Fruit fly (Drosophila melanogaster): Measurements from ENCODE around the gene CG14785.

CG14785 gene

dm6 chrX:1482840-1483518 is 26.1 kb upstream of the CG14785 start, which contains the start of the genes sta and inc (continued):
- TF ChIP-seq vvl (GFP tag; IDR thresholded peaks at IDR 0.05) = peak; percentile 66
- peak; percentile 12 to 67 for TF ChIP-seq dpn (GFP tag; optimal IDR thresholded peaks at IDR 0.05)
- peak; percentile 10 for TF ChIP-seq CG8359 (GFP tag; optimal IDR thresholded peaks at IDR 0.05; ENCODE audit: borderline replicate concordance)
- no peak for TF ChIP-seq CG14965 (GFP tag; optimal IDR thresholded peaks at IDR 0.05; ENCODE audit: borderline replicate concordance)
- TF ChIP-seq CG34422 (GFP tag; IDR thresholded peaks at IDR 0.05) = peak; percentile 80; the same call in 2 of the 3 replicates
- peak; percentile 15 for TF ChIP-seq Chrac-16 (GFP tag; optimal IDR thresholded peaks at IDR 0.05)
- TF ChIP-seq CG32767 (GFP tag; IDR thresholded peaks at IDR 0.05) = 0 out of 2 replicates have a peak, but pooled peaks have one; percentile 40
- TF ChIP-seq CG10543 (GFP tag; optimal IDR thresholded peaks at IDR 0.05) = peak; percentile 82
- no peak for TF ChIP-seq corto (GFP tag; optimal IDR thresholded peaks at IDR 0.05)
- 0 out of 3 replicates have a peak, but pooled peaks have one; percentile 16 for TF ChIP-seq CG2199 (GFP tag; IDR thresholded peaks at IDR 0.05)
- no peak for TF ChIP-seq CG12744 (GFP tag; optimal IDR thresholded peaks at IDR 0.05)
- no peak for TF ChIP-seq hb (GFP tag; IDR thresholded peaks at IDR 0.05; ENCODE audit: partially characterized antibody)
- no peak; the same call in 2 of the 3 replicates for TF ChIP-seq B-H1 (GFP tag; IDR thresholded peaks at IDR 0.05)
- TF ChIP-seq wdn (GFP tag; IDR thresholded peaks at IDR 0.05) = peak; percentile 33; the same call in 1 of the 2 replicates
- TF ChIP-seq CG9932 (GFP tag; IDR thresholded peaks at IDR 0.05) = peak; percentile 53; the same call in 1 of the 2 replicates
- TF ChIP-seq gcm2 (GFP tag; optimal IDR thresholded peaks at IDR 0.05) = no peak
- no peak for TF ChIP-seq bab2 (GFP tag; optimal IDR thresholded peaks at IDR 0.05)
- peak; percentile 58 for TF ChIP-seq CG5245 (GFP tag; optimal IDR thresholded peaks at IDR 0.05)
- TF ChIP-seq E2f1 (GFP tag; IDR thresholded peaks at IDR 0.05) = peak; percentile 42; the same call in 1 of the 2 replicates
- peak; percentile 50 for TF ChIP-seq CG5180 (GFP tag; optimal IDR thresholded peaks at IDR 0.05)
- 0 out of 3 replicates have a peak, but pooled peaks have one; percentile 8 for TF ChIP-seq sr (GFP tag; IDR thresholded peaks at IDR 0.05)
- TF ChIP-seq CkIIα-i1 (GFP tag; IDR thresholded peaks at IDR 0.05) = no peak
- peak; percentile 78 for TF ChIP-seq sob (GFP tag; IDR thresholded peaks at IDR 0.05)
- peak; percentile 81 for TF ChIP-seq B-H2 (GFP tag; optimal IDR thresholded peaks at IDR 0.05)
- no peak for TF ChIP-seq CG6689 (GFP tag; IDR thresholded peaks at IDR 0.05)
- TF ChIP-seq Sin3A (optimal IDR thresholded peaks at IDR 0.05) = peak; percentile 39
- TF ChIP-seq CG13775 (GFP tag; optimal IDR thresholded peaks at IDR 0.05) = peak; percentile 47
- TF ChIP-seq CG2712 (tag; optimal IDR thresholded peaks at IDR 0.05) = peak; percentile 69
- TF ChIP-seq HLH3B (GFP tag; IDR thresholded peaks at IDR 0.05) = peak; percentile 31; the same call in 1 of the 2 replicates
- peak; percentile 40 for TF ChIP-seq fu2 (GFP tag; optimal IDR thresholded peaks at IDR 0.05)
- TF ChIP-seq danr (GFP tag; IDR thresholded peaks at IDR 0.05) = no peak
- no peak for TF ChIP-seq CG4404 (GFP tag; IDR thresholded peaks at IDR 0.05)
- peak; percentile 99 for TF ChIP-seq CG9797 (GFP tag; optimal IDR thresholded peaks at IDR 0.05)
- TF ChIP-seq Side (GFP tag; optimal IDR thresholded peaks at IDR 0.05) = peak; percentile 84
- peak; percentile 92 for TF ChIP-seq Hmr (GFP tag; optimal IDR thresholded peaks at IDR 0.05)
- peak; percentile 72 for TF ChIP-seq unc-4 (GFP tag; IDR thresholded peaks at IDR 0.05; ENCODE audit: partially characterized antibody)
- no peak for TF ChIP-seq Tbp (GFP tag; optimal IDR thresholded peaks at IDR 0.05)
- no peak for TF ChIP-seq fru (optimal IDR thresholded peaks at IDR 0.05)
- peak; percentile 67 for TF ChIP-seq gcm (GFP tag; optimal IDR thresholded peaks at IDR 0.05)
- TF ChIP-seq Dip2 (GFP tag; IDR thresholded peaks at IDR 0.05) = no peak
- peak; percentile 0 for TF ChIP-seq kay (GFP tag; optimal IDR thresholded peaks at IDR 0.05)
- peak; percentile 67 for TF ChIP-seq Hey (tag; optimal IDR thresholded peaks at IDR 0.05)
- peak; percentile 20 for TF ChIP-seq CG17802 (tag; optimal IDR thresholded peaks at IDR 0.05)
- TF ChIP-seq CG6765 (GFP tag; optimal IDR thresholded peaks at IDR 0.05) = peak; percentile 86
- TF ChIP-seq CG8089 (GFP tag; optimal IDR thresholded peaks at IDR 0.05) = peak; percentile 45
- peak; percentile 26 for TF ChIP-seq tx (GFP tag; optimal IDR thresholded peaks at IDR 0.05)
- no peak for TF ChIP-seq Oaz (GFP tag; IDR thresholded peaks at IDR 0.05)
- peak; percentile 76 for TF ChIP-seq sens (GFP tag)
- TF ChIP-seq chinmo (GFP tag; IDR thresholded peaks at IDR 0.05; ENCODE audit: partially characterized antibody) = peak; percentile 69; the same call in 2 of the 4 replicates
- peak; percentile 67; the same call in 1 of the 3 replicates for TF ChIP-seq ken (GFP tag; IDR thresholded peaks at IDR 0.05)
- TF ChIP-seq CG4360 (GFP tag; IDR thresholded peaks at IDR 0.05) = 0 out of 2 replicates have a peak, but pooled peaks have one; percentile 12

All from whole organism, embryonic.